Fruit fly (Drosophila melanogaster) whole organism, embryonic: ENCODE results near the gene dind.
A peak's percentile ranks its signal among the peaks of the same experiment; 100 is the strongest.

Experiments used
- Aef1 ChIP-seq: fragments of 200-800 bp; sonication (Bioruptor generic); IDR thresholded peaks from 3 replicates; pipeline ENCODE4 v1.3.6; 2022; ENCODE audit warnings: missing biosample characterization, missing genetic modification characterization
- CG10209 ChIP-seq: fragments of 200-800 bp; sonication (Bioruptor generic); optimal IDR thresholded peaks from 3 replicates; lab custom pipeline; 2017; ENCODE audit warnings: missing biosample characterization, mild to moderate bottlenecking, missing genetic modification characterization, missing genetic modification reagents
- CG10321 ChIP-seq: fragments of 200-800 bp; sonication (Bioruptor generic); IDR thresholded peaks from 2 replicates; pipeline ENCODE4 v1.3.6; 2022; ENCODE audit warnings: missing biosample characterization, missing genetic modification characterization
- CG11456 ChIP-seq: fragments of 200-800 bp; sonication (Bioruptor generic); IDR thresholded peaks from 3 replicates; pipeline ENCODE4 v1.3.6; 2022; ENCODE audit warnings: missing biosample characterization, missing genetic modification characterization
- CG1233 ChIP-seq: fragments of 200-800 bp; sonication (Bioruptor generic); optimal IDR thresholded peaks from 4 replicates; lab custom pipeline; 2018; ENCODE audit warnings: missing biosample characterization, mild to moderate bottlenecking, missing genetic modification characterization
- CG12391 ChIP-seq: fragments of 200-800 bp; sonication (Bioruptor generic); optimal IDR thresholded peaks from 3 replicates; lab custom pipeline; 2018; ENCODE audit warnings: missing biosample characterization, mild to moderate bottlenecking, missing genetic modification characterization, moderate library complexity
- CG12659 ChIP-seq: fragments of 200-800 bp; sonication (Bioruptor generic); optimal IDR thresholded peaks from 3 replicates; lab custom pipeline; 2017; ENCODE audit warnings: mild to moderate bottlenecking, missing biosample characterization, missing genetic modification reagents, missing genetic modification characterization
- CG1602 ChIP-seq: fragments of 200-800 bp; sonication (Bioruptor generic); optimal IDR thresholded peaks from 3 replicates; lab custom pipeline; 2016; ENCODE audit warnings: missing biosample characterization, missing genetic modification characterization
- CG1603 ChIP-seq: fragments of 200-800 bp; sonication (Bioruptor generic); optimal IDR thresholded peaks from 2 replicates; lab custom pipeline; 2019; ENCODE audit warnings: missing biosample characterization, mild to moderate bottlenecking, missing genetic modification characterization, moderate library complexity
- CG16813 ChIP-seq: fragments of 200-800 bp; sonication (Bioruptor generic); IDR thresholded peaks from 3 replicates; pipeline ENCODE4 v1.3.6; 2022; ENCODE audit warnings: missing biosample characterization, missing genetic modification characterization; ENCODE audit not compliant: partially characterized antibody
- CG16815 ChIP-seq: fragments of 200-800 bp; sonication (Bioruptor generic); optimal IDR thresholded peaks from 3 replicates; lab custom pipeline; 2017; ENCODE audit warnings: missing biosample characterization, mild to moderate bottlenecking, missing genetic modification characterization
- CG17612 ChIP-seq: fragments of 200-800 bp; sonication (Bioruptor generic); IDR thresholded peaks from 2 replicates; pipeline ENCODE4 v1.3.6; 2022; ENCODE audit warnings: missing biosample characterization, missing genetic modification characterization
- CG18011 ChIP-seq: fragments of 200-800 bp; sonication (Bioruptor generic); optimal IDR thresholded peaks from 2 replicates; lab custom pipeline; 2017; ENCODE audit warnings: missing biosample characterization, missing genetic modification characterization, mild to moderate bottlenecking, moderate library complexity, missing genotype
- CG18262 ChIP-seq: fragments of 200-800 bp; optimal IDR thresholded peaks from 3 replicates; lab custom pipeline; 2019; ENCODE audit warnings: missing biosample characterization, mild to moderate bottlenecking, missing genetic modification characterization, moderate library complexity
- CG2129 ChIP-seq: fragments of 200-800 bp; sonication (Bioruptor generic); IDR thresholded peaks from 2 replicates; pipeline ENCODE4 v1.3.6; 2022; ENCODE audit warnings: missing biosample characterization, missing genetic modification characterization; ENCODE audit not compliant: partially characterized antibody
- CG31441 ChIP-seq: fragments of 200-800 bp; sonication (Bioruptor generic); IDR thresholded peaks from 2 replicates; pipeline ENCODE4 v1.3.6; 2022; ENCODE audit warnings: missing biosample characterization, missing genetic modification characterization
- CG33557 ChIP-seq: fragments of 200-800 bp; sonication (Bioruptor generic); optimal IDR thresholded peaks from 2 replicates; lab custom pipeline; 2019; ENCODE audit warnings: missing biosample characterization, mild to moderate bottlenecking, missing genetic modification characterization, moderate library complexity
- CG4404 ChIP-seq: fragments of 200-800 bp; sonication (Bioruptor generic); IDR thresholded peaks from 2 replicates; pipeline ENCODE4 v1.3.6; 2022; ENCODE audit warnings: missing biosample characterization, missing genetic modification characterization
- CG8281 ChIP-seq: fragments of 200-800 bp; sonication (Bioruptor generic); optimal IDR thresholded peaks from 2 replicates; lab custom pipeline; 2018; ENCODE audit warnings: missing biosample characterization, mild to moderate bottlenecking, missing genetic modification characterization, moderate library complexity
- CG8944 ChIP-seq: fragments of 200-800 bp; sonication (Bioruptor generic); optimal IDR thresholded peaks from 3 replicates; lab custom pipeline; 2016; ENCODE audit warnings: missing biosample characterization, missing genetic modification characterization
- CG9437 ChIP-seq: fragments of 200-800 bp; sonication (Bioruptor generic); optimal IDR thresholded peaks from 2 replicates; lab custom pipeline; 2018; ENCODE audit warnings: missing biosample characterization, mild to moderate bottlenecking, missing genetic modification characterization
- CG9609 ChIP-seq: fragments of 200-800 bp; sonication (Bioruptor generic); optimal IDR thresholded peaks from 3 replicates; lab custom pipeline; 2016; ENCODE audit warnings: missing biosample characterization, missing genetic modification characterization
- CHES-1-like ChIP-seq: fragments of 200-800 bp; sonication (Bioruptor generic); optimal IDR thresholded peaks from 2 replicates; lab custom pipeline; 2016; ENCODE audit warnings: missing biosample characterization, missing genetic modification characterization
- E2f1 ChIP-seq: fragments of 200-800 bp; sonication (Bioruptor generic); IDR thresholded peaks from 2 replicates; pipeline ENCODE4 v1.3.6; 2022; ENCODE audit warnings: missing biosample characterization, missing genetic modification characterization
- E2f2 ChIP-seq: fragments of 200-800 bp; sonication (Bioruptor generic); IDR thresholded peaks from 2 replicates; pipeline ENCODE4 v1.3.6; 2022; ENCODE audit warnings: missing biosample characterization, missing genetic modification characterization
- H2.0 ChIP-seq: fragments of 200-800 bp; sonication (Bioruptor generic); IDR thresholded peaks from 2 replicates; pipeline ENCODE4 v1.3.6; 2022; ENCODE audit warnings: missing biosample characterization, missing genetic modification characterization
- Lhr ChIP-seq: fragments of 200-800 bp; sonication (Bioruptor generic); optimal IDR thresholded peaks from 3 replicates; lab custom pipeline; 2017; ENCODE audit warnings: mild to moderate bottlenecking, missing biosample characterization, missing genetic modification reagents, missing genetic modification characterization
- MBD-R2 ChIP-seq: fragments of 200-800 bp; sonication (Bioruptor generic); IDR thresholded peaks from 2 replicates; pipeline ENCODE4 v1.3.6; 2022; ENCODE audit warnings: missing biosample characterization, missing genetic modification characterization
- MTF-1 ChIP-seq: fragments of 200-800 bp; sonication (Bioruptor generic); optimal IDR thresholded peaks from 2 replicates; lab custom pipeline; 2018; ENCODE audit warnings: missing biosample characterization, mild to moderate bottlenecking, missing genetic modification characterization, borderline replicate concordance
- Mes4 ChIP-seq: fragments of 200-800 bp; sonication (Bioruptor generic); optimal IDR thresholded peaks from 2 replicates; lab custom pipeline; 2016; ENCODE audit warnings: missing biosample characterization, missing genetic modification characterization
- Mrtf ChIP-seq: fragments of 200-800 bp; sonication (Bioruptor generic); IDR thresholded peaks from 3 replicates; pipeline ENCODE4 v1.3.6; 2022; ENCODE audit warnings: missing biosample characterization, missing genetic modification characterization
- NK7.1 ChIP-seq: fragments of 200-800 bp; sonication (Bioruptor generic); optimal IDR thresholded peaks from 3 replicates; lab custom pipeline; 2016; ENCODE audit warnings: missing biosample characterization, missing genetic modification characterization
- Tbp ChIP-seq: fragments of >200 bp; optimal IDR thresholded peaks from 2 replicates; lab custom pipeline; 2018; ENCODE audit warnings: missing biosample characterization, missing genetic modification characterization
- ase ChIP-seq: fragments of 200-800 bp; sonication (Bioruptor generic); IDR thresholded peaks from 3 replicates; pipeline ENCODE4 v1.3.6; 2022; ENCODE audit warnings: missing biosample characterization, missing genetic modification characterization
- az2 ChIP-seq: fragments of 200-800 bp; sonication (Bioruptor generic); optimal IDR thresholded peaks from 3 replicates; lab custom pipeline; 2016; ENCODE audit warnings: missing biosample characterization, missing genetic modification characterization
- bab2 ChIP-seq: fragments of 200-800 bp; sonication (Bioruptor generic); optimal IDR thresholded peaks from 2 replicates; lab custom pipeline; 2016; ENCODE audit warnings: missing biosample characterization, missing genetic modification characterization
- bcd ChIP-seq: fragments of 200-800 bp; sonication (Bioruptor generic); optimal IDR thresholded peaks from 2 replicates; lab custom pipeline; 2017; ENCODE audit warnings: missing biosample characterization, mild to moderate bottlenecking, missing genetic modification characterization
- chn ChIP-seq: fragments of 200-800 bp; sonication (Bioruptor generic); optimal IDR thresholded peaks from 2 replicates; lab custom pipeline; 2016; ENCODE audit warnings: missing biosample characterization, missing genetic modification characterization
- ems ChIP-seq: fragments of 200-800 bp; sonication (Bioruptor generic); optimal IDR thresholded peaks from 3 replicates; lab custom pipeline; 2016; ENCODE audit warnings: missing biosample characterization, missing genetic modification characterization
- hbn ChIP-seq: fragments of 200-800 bp; sonication (Bioruptor generic); IDR thresholded peaks from 2 replicates; pipeline ENCODE4 v1.3.6; 2022; ENCODE audit warnings: missing biosample characterization, missing genetic modification characterization; ENCODE audit not compliant: partially characterized antibody
- lbe ChIP-seq: fragments of 200-800 bp; sonication (Bioruptor generic); optimal IDR thresholded peaks from 2 replicates; lab custom pipeline; 2016; ENCODE audit warnings: missing biosample characterization, mild to moderate bottlenecking, missing genetic modification characterization
- lmd ChIP-seq: fragments of 200-800 bp; sonication (Bioruptor generic); IDR thresholded peaks from 2 replicates; pipeline ENCODE4 v1.3.6; 2022; ENCODE audit warnings: missing biosample characterization, missing genetic modification characterization
- mirr ChIP-seq: fragments of 200-800 bp; sonication (Bioruptor generic); optimal IDR thresholded peaks from 3 replicates; lab custom pipeline; 2018; ENCODE audit warnings: missing biosample characterization, mild to moderate bottlenecking, missing genetic modification characterization
- odd ChIP-seq: fragments of 200-800 bp; sonication (Bioruptor generic); optimal IDR thresholded peaks from 2 replicates; lab custom pipeline; 2017; ENCODE audit warnings: missing biosample characterization, mild to moderate bottlenecking, missing genetic modification characterization
- pb ChIP-seq: fragments of 200-800 bp; sonication (Bioruptor generic); optimal IDR thresholded peaks from 3 replicates; lab custom pipeline; 2016; ENCODE audit warnings: missing biosample characterization, missing genetic modification characterization
- ranshi ChIP-seq: fragments of 200-800 bp; sonication (Bioruptor generic); IDR thresholded peaks from 2 replicates; pipeline ENCODE4 v1.3.6; 2022; ENCODE audit warnings: missing biosample characterization, missing genetic modification characterization
- schlank ChIP-seq: fragments of 200-800 bp; sonication (Bioruptor generic); optimal IDR thresholded peaks from 2 replicates; lab custom pipeline; 2018; ENCODE audit warnings: missing biosample characterization, mild to moderate bottlenecking, missing genetic modification characterization
- shn ChIP-seq: fragments of 200-800 bp; sonication (Bioruptor generic); optimal IDR thresholded peaks from 3 replicates; lab custom pipeline; 2016; ENCODE audit warnings: missing biosample characterization, missing genetic modification characterization
- sim ChIP-seq: fragments of 200-800 bp; sonication (Bioruptor generic); IDR thresholded peaks from 2 replicates; pipeline ENCODE4 v1.3.6; 2022; ENCODE audit warnings: missing biosample characterization, missing genetic modification characterization
- so ChIP-seq: fragments of 200-800 bp; sonication (Bioruptor generic); IDR thresholded peaks from 3 replicates; pipeline ENCODE4 v1.3.6; 2022; ENCODE audit warnings: missing biosample characterization, missing genetic modification characterization
- sr ChIP-seq: fragments of 200-800 bp; sonication (Bioruptor generic); IDR thresholded peaks from 3 replicates; pipeline ENCODE4 v1.3.6; 2022; ENCODE audit warnings: missing biosample characterization, missing genetic modification characterization
- tin ChIP-seq: fragments of 200-800 bp; sonication (Bioruptor generic); optimal IDR thresholded peaks from 3 replicates; lab custom pipeline; 2016; ENCODE audit warnings: missing biosample characterization, missing genetic modification characterization
- trh ChIP-seq: fragments of 200-800 bp; sonication (Bioruptor generic); optimal IDR thresholded peaks from 2 replicates; lab custom pipeline; 2016; ENCODE audit warnings: missing biosample characterization, missing genetic modification characterization

dind gene

dm6 chr3R:18663525-18663924 is 13.8 kb downstream of the dind start, which contains the start of the genes Cpsf73 and Gos28 (continued):
- TF ChIP-seq CG8281 (tag; lab: Kevin White, UChicago) (no peak), CG8944 (peak; percentile 18), trh (no peak), CG1603 (tag; lab: Kevin White, UChicago) (peak; percentile 83), CG9437 (no peak), sr (GFP tag; lab: Robert Waterston, UW) (no peak), tin (no peak), ranshi (GFP tag; lab: Robert Waterston, UW) (peak; percentile 41; the same call in 1 of the 2 replicates), Mes4 (GFP tag; lab: Kevin White, UChicago) (peak; percentile 14), CG31441 (GFP tag; lab: Robert Waterston, UW) (no peak), CG12659 (GFP tag; lab: Kevin White, UChicago) (peak; percentile 61), CG11456 (GFP tag; lab: Robert Waterston, UW) (no peak), lbe (no peak), schlank (tag; lab: Kevin White, UChicago) (no peak), NK7.1 (GFP tag; lab: Kevin White, UChicago) (no peak), shn (no peak), CG33557 (GFP tag; lab: Kevin White, UChicago) (peak; percentile 29), CG10209 (GFP tag; lab: Kevin White, UChicago) (no peak), hbn (GFP tag; lab: Robert Waterston, UW) (no peak), E2f1 (GFP tag; lab: Robert Waterston, UW) (no peak), CG16813 (GFP tag; lab: Robert Waterston, UW) (peak; percentile 50), CG18262 (tag; lab: Kevin White, UChicago) (no peak), CHES-1-like (GFP tag; lab: Kevin White, UChicago) (peak; percentile 61), Mrtf (no peak), ems (GFP tag; lab: Kevin White, UChicago) (no peak), MTF-1 (GFP tag; lab: Kevin White, UChicago) (no peak), Tbp (GFP tag; lab: Kevin White, UChicago) (no peak), Aef1 (GFP tag; lab: Robert Waterston, UW) (no peak), CG17612 (GFP tag; lab: Robert Waterston, UW) (no peak), az2 (GFP tag; lab: Kevin White, UChicago) (no peak), bcd (GFP tag; lab: Kevin White, UChicago) (no peak), CG9609 (GFP tag; lab: Kevin White, UChicago) (no peak), CG4404 (GFP tag; lab: Robert Waterston, UW) (no peak), CG1233 (GFP tag; lab: Kevin White, UChicago) (no peak), CG16815 (GFP tag; lab: Kevin White, UChicago) (no peak), CG18011 (peak; percentile 15), chn (GFP tag; lab: Kevin White, UChicago) (no peak), odd (no peak), E2f2 (GFP tag; lab: Robert Waterston, UW) (peak; percentile 44; the same call in 1 of the 2 replicates), sim (GFP tag; lab: Robert Waterston, UW) (no peak), CG1602 (GFP tag; lab: Kevin White, UChicago) (no peak), H2.0 (GFP tag; lab: Robert Waterston, UW) (no peak), CG2129 (GFP tag; lab: Robert Waterston, UW) (no peak), bab2 (GFP tag; lab: Kevin White, UChicago) (no peak), so (GFP tag; lab: Robert Waterston, UW) (no peak), pb (no peak), CG12391 (tag; lab: Kevin White, UChicago) (peak; percentile 49), Lhr (GFP tag; lab: Kevin White, UChicago) (peak; percentile 22), ase (no peak), CG10321 (no peak), mirr (GFP tag; lab: Kevin White, UChicago) (no peak), MBD-R2 (peak; percentile 97), lmd (no peak)
